Worm (Caenorhabditis elegans): ENCODE measurements around the gene egrh-1.

The egrh-1 gene

ce11 chrX:14844481-14844880 lies 1.3 kb upstream of the egrh-1 start:
- TF ChIP-seq ztf-29 (GFP tag; IDR thresholded peaks at IDR 0.05) (no peak), klf-2 (GFP tag; conservative IDR thresholded peaks at IDR 0.05) (no peak), tab-1 (GFP tag; IDR thresholded peaks at IDR 0.05) (no peak), ref-1 (GFP tag; conservative IDR thresholded peaks at IDR 0.05) (no peak), T22C8.4 (GFP tag; IDR thresholded peaks at IDR 0.05) (no peak)

DNA sequence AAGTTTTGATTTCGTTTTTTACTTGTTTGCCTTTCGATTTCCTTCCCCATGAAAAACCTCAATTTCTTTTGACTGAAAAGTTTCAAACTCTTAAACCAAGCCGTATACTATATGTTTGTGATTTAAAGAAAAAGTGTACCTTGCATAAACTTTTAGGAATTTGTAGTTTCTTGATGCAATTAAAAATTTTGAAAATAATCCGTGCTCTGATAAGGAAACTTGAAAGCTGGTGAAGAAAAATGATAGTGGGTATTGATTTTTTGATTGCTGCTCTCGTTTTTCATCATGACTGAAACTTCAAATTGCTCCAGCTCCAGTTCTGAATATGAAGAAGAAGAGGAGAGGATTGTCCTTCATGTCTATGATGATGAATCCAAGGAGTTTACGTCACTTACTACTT lies 3.3 kb downstream of the egrh-1 start, which contains the start of gene acd-3:
Gene acd-3, plus strand, starts transcription at position 222 of the 400 bp plus-strand sequence.
- TF ChIP-seq ztf-29 (GFP tag; IDR thresholded peaks at IDR 0.05) (no peak), ztf-23 (GFP tag; IDR thresholded peaks at IDR 0.05) (no peak), flt-1 (GFP tag; IDR thresholded peaks at IDR 0.05) (no peak), cog-1 (tag; optimal IDR thresholded peaks at IDR 0.05) (no peak), klf-2 (GFP tag; conservative IDR thresholded peaks at IDR 0.05) (no peak), med-1 (GFP tag; optimal IDR thresholded peaks at IDR 0.05; ENCODE audit: insufficient read depth) (no peak), ref-1 (GFP tag; conservative IDR thresholded peaks at IDR 0.05) (no peak), T22C8.4 (GFP tag; IDR thresholded peaks at IDR 0.05) (no peak), tab-1 (GFP tag; IDR thresholded peaks at IDR 0.05) (no peak)

DNA sequence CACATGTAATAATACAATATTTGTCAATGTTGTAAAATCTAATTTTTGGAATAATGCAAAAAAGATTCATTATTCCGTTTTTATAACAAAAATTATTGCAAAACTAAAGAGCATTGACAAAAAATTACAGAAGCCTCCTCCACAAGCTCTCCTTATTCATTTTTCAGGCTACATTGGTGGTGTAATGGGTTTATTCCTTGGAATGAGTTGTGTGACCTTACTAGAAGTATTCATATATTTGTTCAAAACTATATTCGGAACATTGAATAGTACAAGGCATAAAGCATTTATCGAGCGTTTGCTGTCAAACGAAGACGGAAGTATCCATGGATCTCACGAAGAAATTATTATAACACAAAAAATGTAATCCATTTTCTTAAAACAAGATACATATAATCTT lies 6.2 kb downstream of the egrh-1 start:
- TF ChIP-seq klf-2 (GFP tag; conservative IDR thresholded peaks at IDR 0.05): no peak
- TF ChIP-seq cog-1 (tag; optimal IDR thresholded peaks at IDR 0.05): no peak
- no peak for TF ChIP-seq med-1 (GFP tag; optimal IDR thresholded peaks at IDR 0.05; ENCODE audit: insufficient read depth)
- TF ChIP-seq ztf-23 (GFP tag; IDR thresholded peaks at IDR 0.05): no peak
- no peak for TF ChIP-seq tab-1 (GFP tag; IDR thresholded peaks at IDR 0.05)
- no peak for TF ChIP-seq T22C8.4 (GFP tag; IDR thresholded peaks at IDR 0.05)
- TF ChIP-seq ref-1 (GFP tag; conservative IDR thresholded peaks at IDR 0.05): no peak
- no peak for TF ChIP-seq flt-1 (GFP tag; IDR thresholded peaks at IDR 0.05)

ce11 chrX:14853712-14854217 lies 8.0 kb downstream of the egrh-1 start, which contains the start of the genes C27C12.1 and C27C12.4:
Gene C27C12.1 (minus strand): TSS chrX:14853762.
Gene C27C12.4 (plus strand): TSS chrX:14854086.
- TF ChIP-seq flt-1 (GFP tag; IDR thresholded peaks at IDR 0.05): peak; percentile 77
- TF ChIP-seq ztf-29 (GFP tag; IDR thresholded peaks at IDR 0.05): no peak
- TF ChIP-seq cog-1 (tag; optimal IDR thresholded peaks at IDR 0.05): peak; percentile 84

DNA sequence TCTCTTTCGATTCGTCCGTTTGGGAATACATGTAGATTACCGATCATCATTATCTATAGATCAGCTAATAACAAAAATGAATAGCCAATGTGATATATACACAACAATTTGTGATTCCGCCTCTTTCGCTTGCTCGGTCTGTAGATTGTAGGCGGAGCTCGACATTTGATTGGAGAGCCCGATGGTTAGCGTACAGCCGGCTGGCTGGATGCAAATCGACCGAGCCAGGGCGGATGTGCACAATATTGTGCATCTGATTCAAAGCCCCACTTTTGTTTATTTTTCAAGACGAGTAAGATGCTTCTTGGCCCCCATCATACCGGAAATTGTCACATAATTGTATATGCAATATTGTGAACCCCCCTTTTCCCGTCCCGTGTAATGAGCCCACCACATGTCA lies 16.0 kb downstream of the egrh-1 start, which contains the start of gene dmd-4:
Gene dmd-4, minus strand, starts transcription at position 101 of the 400 bp plus-strand sequence.
- TF ChIP-seq med-1 (GFP tag; optimal IDR thresholded peaks at IDR 0.05; ENCODE audit: insufficient read depth) (no peak), cog-1 (tag; optimal IDR thresholded peaks at IDR 0.05) (no peak), flt-1 (GFP tag; IDR thresholded peaks at IDR 0.05) (no peak), T22C8.4 (GFP tag; IDR thresholded peaks at IDR 0.05) (no peak), ztf-23 (GFP tag; IDR thresholded peaks at IDR 0.05) (no peak), ztf-29 (GFP tag; IDR thresholded peaks at IDR 0.05) (no peak), klf-2 (GFP tag; conservative IDR thresholded peaks at IDR 0.05) (no peak), tab-1 (GFP tag; IDR thresholded peaks at IDR 0.05) (no peak), ref-1 (GFP tag; conservative IDR thresholded peaks at IDR 0.05) (no peak)

DNA sequence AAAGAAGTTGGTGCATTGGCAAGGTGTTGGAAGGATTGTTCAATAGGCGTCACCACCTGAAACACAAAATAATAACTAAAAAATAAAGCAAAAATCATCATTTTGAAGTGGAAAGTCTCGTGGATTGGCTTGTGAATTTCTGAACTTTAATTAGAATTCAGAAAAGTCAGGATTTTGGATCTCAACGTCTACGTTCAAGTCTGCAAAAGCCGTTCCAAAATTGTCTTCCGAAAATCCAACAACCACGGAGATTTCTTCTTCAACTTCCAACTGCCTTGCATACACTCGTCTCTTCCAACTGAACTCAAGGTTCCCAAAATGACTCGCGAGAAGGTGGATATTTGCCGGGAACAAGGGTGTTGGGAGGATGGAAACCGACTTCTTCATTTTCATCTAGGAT lies 20.0 kb downstream of the egrh-1 start, which contains the start of gene C27C12.3:
Gene C27C12.3, minus strand, starts transcription at position 101 of the 400 bp plus-strand sequence.
- no peak for TF ChIP-seq T22C8.4 (GFP tag; IDR thresholded peaks at IDR 0.05)
- no peak for TF ChIP-seq klf-2 (GFP tag; conservative IDR thresholded peaks at IDR 0.05)
- TF ChIP-seq ztf-23 (GFP tag; IDR thresholded peaks at IDR 0.05): no peak
- no peak for TF ChIP-seq cog-1 (tag; optimal IDR thresholded peaks at IDR 0.05)
- no peak for TF ChIP-seq flt-1 (GFP tag; IDR thresholded peaks at IDR 0.05)
- TF ChIP-seq ref-1 (GFP tag; conservative IDR thresholded peaks at IDR 0.05): no peak
- no peak for TF ChIP-seq tab-1 (GFP tag; IDR thresholded peaks at IDR 0.05)
- no peak for TF ChIP-seq ztf-29 (GFP tag; IDR thresholded peaks at IDR 0.05)
- no peak for TF ChIP-seq med-1 (GFP tag; optimal IDR thresholded peaks at IDR 0.05; ENCODE audit: insufficient read depth)

DNA sequence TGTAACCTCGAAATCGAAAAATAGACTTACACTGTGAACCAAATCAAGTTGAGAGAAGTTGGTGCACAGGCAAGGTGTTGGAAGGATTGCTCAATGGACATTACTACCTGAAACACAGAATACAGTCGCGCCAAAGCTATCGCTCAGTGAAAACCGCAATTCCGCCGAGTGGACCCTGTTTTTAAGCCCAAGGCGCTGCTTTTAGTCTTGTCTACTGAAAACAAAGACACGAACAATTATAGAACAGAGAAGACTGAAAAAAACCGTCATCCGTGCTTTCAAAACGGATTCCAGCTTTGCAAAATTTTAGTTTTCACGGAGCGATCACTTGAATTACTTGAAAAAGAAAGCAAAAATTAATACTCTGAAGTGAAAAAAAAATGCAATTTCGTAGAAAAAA lies 22.5 kb downstream of the egrh-1 start, which contains the start of gene F31F6.1:
Gene F31F6.1, minus strand, starts transcription at position 101 of the 400 bp plus-strand sequence.
- TF ChIP-seq cog-1 (tag; optimal IDR thresholded peaks at IDR 0.05) (no peak), T22C8.4 (GFP tag; IDR thresholded peaks at IDR 0.05) (no peak), ztf-29 (GFP tag; IDR thresholded peaks at IDR 0.05) (no peak), tab-1 (GFP tag; IDR thresholded peaks at IDR 0.05) (no peak), flt-1 (GFP tag; IDR thresholded peaks at IDR 0.05) (no peak), ref-1 (GFP tag; conservative IDR thresholded peaks at IDR 0.05) (no peak)

- TF ChIP-seq ztf-29 (GFP tag; IDR thresholded peaks at IDR 0.05): no peak
- no peak for TF ChIP-seq ztf-23 (GFP tag; IDR thresholded peaks at IDR 0.05)
- no peak for TF ChIP-seq klf-2 (GFP tag; conservative IDR thresholded peaks at IDR 0.05)
- no peak for TF ChIP-seq flt-1 (GFP tag; IDR thresholded peaks at IDR 0.05)
- TF ChIP-seq tab-1 (GFP tag; IDR thresholded peaks at IDR 0.05): no peak
- no peak for TF ChIP-seq cog-1 (tag; optimal IDR thresholded peaks at IDR 0.05)
- no peak for TF ChIP-seq ref-1 (GFP tag; conservative IDR thresholded peaks at IDR 0.05)
- TF ChIP-seq med-1 (GFP tag; optimal IDR thresholded peaks at IDR 0.05; ENCODE audit: insufficient read depth): no peak
- TF ChIP-seq T22C8.4 (GFP tag; IDR thresholded peaks at IDR 0.05): no peak
Measured at ce11 chrX:14871780-14872179, 26.0 kb downstream of the egrh-1 start, which contains the start of gene F31F6.2. Gene F31F6.2 (minus strand): TSS chrX:14871880.

DNA sequence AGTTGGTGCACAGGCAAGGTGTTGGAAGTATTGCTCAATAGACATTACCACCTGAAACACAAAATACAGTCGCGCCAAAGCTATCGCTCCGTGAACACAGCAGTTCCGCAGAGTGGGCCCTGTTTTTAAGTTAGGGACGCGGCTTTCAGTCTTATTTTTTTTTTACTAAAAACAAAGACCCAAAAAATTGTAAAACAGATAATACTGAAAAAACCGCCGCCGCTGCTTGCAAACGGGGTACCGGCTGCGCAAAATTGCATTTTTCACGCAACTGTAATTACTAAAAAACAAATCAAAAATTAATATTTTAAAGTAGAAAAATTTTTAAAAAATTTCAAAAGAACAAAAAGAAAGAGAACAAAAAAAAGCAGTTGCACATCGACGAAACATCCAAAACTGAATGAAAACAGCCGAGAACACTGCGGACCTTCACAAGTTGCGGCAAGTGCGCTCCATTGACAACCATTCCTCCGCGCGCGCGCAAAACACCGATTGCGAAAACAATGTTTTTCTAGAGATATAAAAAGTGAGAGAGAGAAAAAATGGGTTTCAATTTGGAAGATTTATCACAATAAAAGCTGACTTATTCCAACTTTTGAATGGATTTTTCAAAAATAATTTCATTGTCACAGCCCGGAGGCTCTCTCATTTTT lies 27.2 kb downstream of the egrh-1 start, which contains the start of gene F31F6.3:
Gene F31F6.3, minus strand, starts transcription at position 51 of the 653 bp plus-strand sequence.
- TF ChIP-seq med-1 (GFP tag; optimal IDR thresholded peaks at IDR 0.05; ENCODE audit: insufficient read depth): no peak
- no peak for TF ChIP-seq ref-1 (GFP tag; conservative IDR thresholded peaks at IDR 0.05)
- no peak for TF ChIP-seq ztf-29 (GFP tag; IDR thresholded peaks at IDR 0.05)
- TF ChIP-seq ztf-23 (GFP tag; IDR thresholded peaks at IDR 0.05): no peak
- TF ChIP-seq klf-2 (GFP tag; conservative IDR thresholded peaks at IDR 0.05): no peak
- no peak for TF ChIP-seq T22C8.4 (GFP tag; IDR thresholded peaks at IDR 0.05)
- TF ChIP-seq tab-1 (GFP tag; IDR thresholded peaks at IDR 0.05): no peak
- TF ChIP-seq flt-1 (GFP tag; IDR thresholded peaks at IDR 0.05): no peak
- no peak for TF ChIP-seq cog-1 (tag; optimal IDR thresholded peaks at IDR 0.05)

All from whole organism, midembryonic.